Fruit fly (Drosophila melanogaster) whole organism, prepupa: ENCODE results near the gene CG7840.

Experiments
- Blimp-1 ChIP-seq: fragments of 200-800 bp; sonication (Bioruptor generic); optimal IDR thresholded peaks from 3 replicates; lab custom pipeline; 2017; ENCODE audit warnings: missing biosample characterization, missing genetic modification characterization, mild to moderate bottlenecking, moderate library complexity, missing genetic modification reagents
- CG10631 ChIP-seq: fragments of 200-800 bp; sonication (Bioruptor generic); optimal IDR thresholded peaks from 2 replicates; lab custom pipeline; 2016; ENCODE audit warnings: missing biosample characterization, missing genetic modification characterization
- CG10669 ChIP-seq: fragments of 200-800 bp; sonication (Bioruptor generic); optimal IDR thresholded peaks from 3 replicates; lab custom pipeline; 2018; ENCODE audit warnings: missing biosample characterization, mild to moderate bottlenecking, missing genetic modification characterization, moderate library complexity
- CG11294 ChIP-seq: fragments of 200-800 bp; sonication (Bioruptor generic); IDR thresholded peaks from 2 replicates; pipeline ENCODE4 v1.3.6; 2022; ENCODE audit warnings: missing biosample characterization, missing genetic modification characterization
- CG11902 ChIP-seq: fragments of 200-800 bp; sonication (Bioruptor generic); optimal IDR thresholded peaks from 3 replicates; lab custom pipeline; 2016; ENCODE audit warnings: missing biosample characterization, missing genetic modification characterization
- CG15336 ChIP-seq: fragments of 200-800 bp; sonication (Bioruptor generic); IDR thresholded peaks from 2 replicates; pipeline ENCODE4 v1.3.6; 2022; ENCODE audit warnings: missing biosample characterization, missing genetic modification characterization
- CG16779 ChIP-seq: fragments of 200-800 bp; sonication (Bioruptor generic); optimal IDR thresholded peaks from 3 replicates; lab custom pipeline; 2017; ENCODE audit warnings: missing biosample characterization, mild to moderate bottlenecking, missing genetic modification characterization
- CG31627 ChIP-seq: fragments of 200-800 bp; sonication (Bioruptor generic); optimal IDR thresholded peaks from 3 replicates; lab custom pipeline; 2016; ENCODE audit warnings: missing biosample characterization, missing genetic modification characterization
- CG32006 ChIP-seq: fragments of 200-800 bp; sonication (Bioruptor generic); optimal IDR thresholded peaks from 3 replicates; lab custom pipeline; 2017; ENCODE audit warnings: missing biosample characterization, mild to moderate bottlenecking, missing genetic modification characterization
- CG34406 ChIP-seq: fragments of 200-800 bp; sonication (Bioruptor generic); optimal IDR thresholded peaks from 3 replicates; lab custom pipeline; 2016; ENCODE audit warnings: missing biosample characterization, missing genetic modification characterization
- CG6163 ChIP-seq: fragments of 200-800 bp; sonication (Bioruptor generic); IDR thresholded peaks from 3 replicates; pipeline ENCODE4 v1.3.6; 2022; ENCODE audit warnings: missing biosample characterization, missing genetic modification characterization
- CG6792 ChIP-seq: fragments of 200-800 bp; sonication (Bioruptor generic); optimal IDR thresholded peaks from 3 replicates; lab custom pipeline; 2016; ENCODE audit warnings: missing biosample characterization, missing genetic modification characterization
- CG6808 ChIP-seq: fragments of 200-800 bp; sonication (Bioruptor generic); optimal IDR thresholded peaks from 3 replicates; lab custom pipeline; 2017; ENCODE audit warnings: missing biosample characterization, missing genetic modification characterization, mild to moderate bottlenecking, moderate library complexity, missing genetic modification reagents
- CG6854 ChIP-seq: fragments of 200-800 bp; sonication (Bioruptor generic); optimal IDR thresholded peaks from 2 replicates; lab custom pipeline; 2017; ENCODE audit warnings: missing biosample characterization, mild to moderate bottlenecking, missing genetic modification characterization
- CG8119 ChIP-seq: fragments of 200-800 bp; sonication (Bioruptor generic); IDR thresholded peaks from 3 replicates; pipeline ENCODE4 v1.3.6; 2022; ENCODE audit warnings: missing biosample characterization, missing genetic modification characterization
- CG8319 ChIP-seq: fragments of 200-800 bp; sonication (Bioruptor generic); optimal IDR thresholded peaks from 3 replicates; lab custom pipeline; 2016; ENCODE audit warnings: missing biosample characterization, missing genetic modification characterization
- CG8632 ChIP-seq: fragments of 200-800 bp; sonication (Bioruptor generic); optimal IDR thresholded peaks from 3 replicates; lab custom pipeline; 2016; ENCODE audit warnings: missing biosample characterization, missing genetic modification characterization
- CG9139 ChIP-seq: fragments of 200-800 bp; sonication (Bioruptor generic); optimal IDR thresholded peaks from 3 replicates; lab custom pipeline; 2017; ENCODE audit warnings: missing biosample characterization, mild to moderate bottlenecking, missing genetic modification characterization
- Eip75B ChIP-seq: fragments of 200-800 bp; sonication (Bioruptor generic); optimal IDR thresholded peaks from 3 replicates; lab custom pipeline; 2016; ENCODE audit warnings: missing biosample characterization, missing genetic modification characterization
- Eip78C ChIP-seq: fragments of 200-800 bp; sonication (Bioruptor generic); peaks from one replicate; lab custom pipeline; 2016; ENCODE audit warnings: missing biosample characterization, missing genetic modification characterization
- Eip93F ChIP-seq: fragments of 200-800 bp; sonication (Bioruptor generic); optimal IDR thresholded peaks from 2 replicates; lab custom pipeline; 2016; ENCODE audit warnings: missing biosample characterization, mild to moderate bottlenecking, missing genetic modification characterization
- Ets21C ChIP-seq: fragments of 200-800 bp; sonication (Bioruptor generic); optimal IDR thresholded peaks from 3 replicates; lab custom pipeline; 2016; ENCODE audit warnings: missing biosample characterization, missing genetic modification characterization
- Gug ChIP-seq: fragments of 200-800 bp; sonication (Bioruptor generic); IDR thresholded peaks from 2 replicates; pipeline ENCODE4 v1.3.6; 2022; ENCODE audit warnings: missing biosample characterization, missing genetic modification characterization
- Hr38 ChIP-seq: sonication (Bioruptor generic); optimal IDR thresholded peaks from 2 replicates; lab custom pipeline; 2016; ENCODE audit warnings: missing biosample characterization, missing genetic modification characterization
- Hr39 ChIP-seq: fragments of 200-800 bp; sonication (Bioruptor generic); optimal IDR thresholded peaks from 2 replicates; lab custom pipeline; 2016; ENCODE audit warnings: missing biosample characterization, missing genetic modification characterization
- Lpt ChIP-seq: fragments of 200-800 bp; sonication (Bioruptor generic); optimal IDR thresholded peaks from 3 replicates; lab custom pipeline; 2016; ENCODE audit warnings: missing biosample characterization, missing genetic modification characterization
- Met ChIP-seq: fragments of 200-800 bp; sonication (Bioruptor generic); optimal IDR thresholded peaks from 3 replicates; lab custom pipeline; 2016; ENCODE audit warnings: missing biosample characterization, missing genetic modification characterization
- OdsH ChIP-seq: fragments of 200-800 bp; sonication (Bioruptor generic); optimal IDR thresholded peaks from 3 replicates; lab custom pipeline; 2016; ENCODE audit warnings: missing biosample characterization, missing genetic modification characterization
- Sox102F ChIP-seq: fragments of 200-800 bp; sonication (Bioruptor generic); optimal IDR thresholded peaks from 2 replicates; lab custom pipeline; 2016; ENCODE audit warnings: missing biosample characterization, mild to moderate bottlenecking, missing genetic modification characterization
- Sox14 ChIP-seq: fragments of 200-800 bp; sonication (Bioruptor generic); optimal IDR thresholded peaks from 3 replicates; lab custom pipeline; 2016; ENCODE audit warnings: missing biosample characterization, missing genetic modification characterization
- achi ChIP-seq: fragments of 200-800 bp; sonication (Bioruptor generic); optimal IDR thresholded peaks from 3 replicates; lab custom pipeline; 2016; ENCODE audit warnings: missing biosample characterization, missing genetic modification characterization
- acj6 ChIP-seq: fragments of 200-800 bp; sonication (Bioruptor generic); optimal IDR thresholded peaks from 3 replicates; lab custom pipeline; 2016; ENCODE audit warnings: missing biosample characterization, missing genetic modification characterization
- cyc ChIP-seq: fragments of 200-800 bp; sonication (Bioruptor generic); optimal IDR thresholded peaks from 3 replicates; lab custom pipeline; 2016; ENCODE audit warnings: missing biosample characterization, missing genetic modification characterization
- dac ChIP-seq: fragments of 200-800 bp; sonication (Bioruptor generic); optimal IDR thresholded peaks from 2 replicates; lab custom pipeline; 2017; ENCODE audit warnings: missing biosample characterization, mild to moderate bottlenecking, missing genetic modification characterization
- fd59A ChIP-seq: fragments of 200-800 bp; sonication (Bioruptor generic); optimal IDR thresholded peaks from 2 replicates; lab custom pipeline; 2017; ENCODE audit warnings: missing biosample characterization, mild to moderate bottlenecking, missing genetic modification characterization, missing genetic modification reagents
- fd85E ChIP-seq: fragments of 200-800 bp; sonication (Bioruptor generic); optimal IDR thresholded peaks from 3 replicates; lab custom pipeline; 2016; ENCODE audit warnings: missing biosample characterization, missing genetic modification characterization
- fkh ChIP-seq: fragments of 200-800 bp; sonication (Bioruptor generic); optimal IDR thresholded peaks from 3 replicates; lab custom pipeline; 2017; ENCODE audit warnings: missing biosample characterization, mild to moderate bottlenecking, missing genetic modification characterization, moderate library complexity
- lz ChIP-seq: fragments of 200-800 bp; sonication (Bioruptor generic); optimal IDR thresholded peaks from 3 replicates; lab custom pipeline; 2016; ENCODE audit warnings: missing biosample characterization, missing genetic modification characterization
- pdm3 ChIP-seq: fragments of 200-800 bp; sonication (Bioruptor generic); optimal IDR thresholded peaks from 3 replicates; lab custom pipeline; 2016; ENCODE audit warnings: missing biosample characterization, missing genetic modification characterization
- svp ChIP-seq: fragments of 200-800 bp; sonication (Bioruptor generic); peaks from one replicate; lab custom pipeline; 2016; ENCODE audit warnings: missing biosample characterization, missing genetic modification characterization
- topi ChIP-seq: fragments of 200-800 bp; sonication (Bioruptor generic); optimal IDR thresholded peaks from 3 replicates; lab custom pipeline; 2016; ENCODE audit warnings: missing biosample characterization, missing genetic modification characterization
- vri ChIP-seq: fragments of 200-800 bp; sonication (Bioruptor generic); optimal IDR thresholded peaks from 3 replicates; lab custom pipeline; 2016; ENCODE audit warnings: missing biosample characterization, mild to moderate bottlenecking, missing genetic modification characterization

The CG7840 gene

DNA sequence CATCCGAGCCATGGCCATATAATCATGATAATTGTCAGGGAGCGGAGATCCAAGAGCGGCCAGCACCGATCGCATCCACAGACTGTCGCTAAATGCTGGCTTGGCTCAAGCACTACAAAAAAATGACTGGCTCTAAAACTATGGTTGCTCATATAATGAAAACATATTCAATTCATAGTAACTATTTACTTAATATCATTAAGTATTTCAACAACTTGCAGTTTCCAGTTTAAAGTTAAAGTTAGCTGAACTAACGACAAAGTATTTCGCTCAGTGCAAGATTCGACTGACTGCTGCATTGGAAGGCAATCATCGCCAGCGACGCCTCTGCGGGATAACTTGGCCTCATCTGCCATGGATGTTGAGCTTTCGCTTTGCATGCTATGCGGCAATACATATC is 34.5 kb upstream of the CG7840 start (continued):
- TF ChIP-seq CG6808 (GFP tag; lab: Kevin White, UChicago): peak; percentile 61
- peak; percentile 45 for TF ChIP-seq cyc (GFP tag; lab: Kevin White, UChicago)
- no peak for TF ChIP-seq Ets21C (GFP tag; lab: Kevin White, UChicago)
- peak; percentile 32 for TF ChIP-seq dac (GFP tag; lab: Kevin White, UChicago)
- peak; percentile 57 for TF ChIP-seq fd59A (GFP tag; lab: Kevin White, UChicago)
- TF ChIP-seq Gug (GFP tag; lab: Robert Waterston, UW): peak; percentile 86
- no peak for TF ChIP-seq Eip93F (GFP tag; lab: Kevin White, UChicago)
- TF ChIP-seq acj6 (GFP tag; lab: Kevin White, UChicago): peak; percentile 50
- TF ChIP-seq CG34406: peak; percentile 27
- TF ChIP-seq CG10669: peak; percentile 60
- peak; percentile 16 for TF ChIP-seq vri (GFP tag; lab: Kevin White, UChicago)
- peak; percentile 35 for TF ChIP-seq Met (GFP tag; lab: Kevin White, UChicago)
- peak; percentile 29 for TF ChIP-seq Sox102F (GFP tag; lab: Kevin White, UChicago)
- TF ChIP-seq CG8319 (GFP tag; lab: Kevin White, UChicago): peak; percentile 24
- no peak for TF ChIP-seq fkh (GFP tag; lab: Kevin White, UChicago)
- TF ChIP-seq OdsH (GFP tag; lab: Kevin White, UChicago): peak; percentile 61
- peak; percentile 8 for TF ChIP-seq lz (GFP tag; lab: Kevin White, UChicago)
- peak; percentile 88 for TF ChIP-seq Eip78C
- TF ChIP-seq fd85E: no peak
- peak; percentile 58 for TF ChIP-seq Sox14
- peak; percentile 85 for TF ChIP-seq CG32006 (GFP tag; lab: Kevin White, UChicago)
- TF ChIP-seq Hr39 (GFP tag; lab: Kevin White, UChicago): peak; percentile 1
- peak; percentile 84 for TF ChIP-seq CG8119 (GFP tag; lab: Robert Waterston, UW)
- TF ChIP-seq Eip75B (GFP tag; lab: Kevin White, UChicago): peak; percentile 55
- TF ChIP-seq Hr38: no peak
- TF ChIP-seq Blimp-1 (GFP tag; lab: Kevin White, UChicago): no peak
- peak; percentile 82 for TF ChIP-seq CG6163 (GFP tag; lab: Robert Waterston, UW)
- no peak for TF ChIP-seq CG11902 (GFP tag; lab: Kevin White, UChicago)
- no peak for TF ChIP-seq CG31627
- peak; percentile 41 for TF ChIP-seq topi (GFP tag; lab: Kevin White, UChicago)
- TF ChIP-seq Lpt (GFP tag; lab: Kevin White, UChicago): peak; percentile 55
- TF ChIP-seq CG11294: peak; percentile 57
- no peak for TF ChIP-seq CG9139 (GFP tag; lab: Kevin White, UChicago)
- TF ChIP-seq achi: peak; percentile 72
- peak; percentile 50 for TF ChIP-seq CG6792 (GFP tag; lab: Kevin White, UChicago)
- TF ChIP-seq, all 60 proteins: peak for 47

DNA sequence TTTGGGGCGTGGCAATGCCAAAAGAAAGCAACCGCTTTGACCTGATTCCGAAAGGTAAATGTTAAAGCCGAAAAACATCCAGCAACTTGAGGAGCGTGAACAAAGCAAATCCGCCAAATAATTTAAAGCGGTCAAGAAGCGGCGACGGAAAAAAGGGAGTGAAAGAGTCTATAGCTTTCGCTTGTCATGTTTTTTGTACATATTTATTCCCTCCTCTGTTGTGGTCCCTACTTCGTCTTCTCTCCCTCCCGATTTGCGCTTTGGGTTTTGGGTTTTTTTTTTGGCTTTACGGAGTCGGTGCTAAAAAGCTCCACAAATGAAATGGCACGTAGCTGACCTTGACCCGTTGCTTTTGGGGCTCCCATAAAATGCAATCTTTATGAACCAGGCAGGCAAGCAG is 31.3 kb upstream of the CG7840 start:
- TF ChIP-seq CG10631 (GFP tag; lab: Kevin White, UChicago) (no peak), Eip75B (GFP tag; lab: Kevin White, UChicago) (peak; percentile 5), Blimp-1 (GFP tag; lab: Kevin White, UChicago) (peak; percentile 87), svp (GFP tag; lab: Kevin White, UChicago) (peak; percentile 69), Gug (GFP tag; lab: Robert Waterston, UW) (no peak), CG15336 (GFP tag; lab: Robert Waterston, UW) (no peak), pdm3 (GFP tag; lab: Kevin White, UChicago) (no peak), CG8632 (GFP tag; lab: Kevin White, UChicago) (no peak), CG6163 (GFP tag; lab: Robert Waterston, UW) (no peak), fd59A (GFP tag; lab: Kevin White, UChicago) (no peak), Eip78C (peak; percentile 57), CG16779 (no peak), CG6808 (GFP tag; lab: Kevin White, UChicago) (no peak), CG6854 (GFP tag; lab: Kevin White, UChicago) (peak; percentile 70)
